Worm (Caenorhabditis elegans) whole organism, L3 larva: ENCODE data around the gene ins-17.

Experiments used
- ama-1 ChIP-seq: fragments of 150-350 bp; optimal IDR thresholded peaks from 2 replicates; lab custom pipeline; 2018
- elt-1 ChIP-seq: fragments of 150-350 bp; optimal IDR thresholded peaks from 2 replicates; lab custom pipeline; 2014; ENCODE audit warnings: missing biosample characterization, missing genetic modification characterization
- eor-1 ChIP-seq, 2 experiments: fragments of 150-350 bp; optimal IDR thresholded peaks; 2 replicates each; lab custom pipeline; 2014 to 2018; ENCODE audit warnings: missing biosample characterization in 2 of 2, missing genetic modification characterization in 2 of 2
- fos-1 ChIP-seq: fragments of 150-350 bp; optimal IDR thresholded peaks from 2 replicates; lab custom pipeline; 2014; ENCODE audit warnings: missing biosample characterization, missing genetic modification characterization
- mml-1 ChIP-seq: fragments of 150-350 bp; sonication (generic microtip); optimal IDR thresholded peaks from 3 replicates; lab custom pipeline; 2014; ENCODE audit warnings: missing biosample characterization, missing genetic modification characterization
- nhr-28 ChIP-seq: fragments of 150-350 bp; optimal IDR thresholded peaks from 2 replicates; lab custom pipeline; 2014; ENCODE audit warnings: missing biosample characterization, missing genetic modification characterization
- pha-4 ChIP-seq: fragments of 150-350 bp; optimal IDR thresholded peaks from 2 replicates; lab custom pipeline; 2014; ENCODE audit warnings: missing biosample characterization, missing genetic modification reagents, missing genetic modification characterization
- ztf-11 ChIP-seq: fragments of 150-350 bp; optimal IDR thresholded peaks from 2 replicates; lab custom pipeline; 2014; ENCODE audit warnings: missing biosample characterization, missing genetic modification characterization

- TF ChIP-seq nhr-28 (tag; lab: Kevin White, UChicago), result no peak
- no peak for TF ChIP-seq ama-1 (lab: Kevin White, UChicago)
- TF ChIP-seq fos-1 (tag; lab: Kevin White, UChicago), result no peak
- no peak for TF ChIP-seq mml-1 (tag; lab: Kevin White, UChicago)
- no peak for TF ChIP-seq eor-1 (tag; optimal IDR thresholded peaks at IDR 0.05; lab: Kevin White, UChicago)
- TF ChIP-seq ztf-11, result no peak
- no peak for TF ChIP-seq elt-1 (tag; lab: Kevin White, UChicago)
- TF ChIP-seq pha-4, result no peak
Measured at ce11 chrIII:4476806-4477205, 566 bp downstream of the ins-17 start.
